Worm (Caenorhabditis elegans): ENCODE data around the gene C50E3.7.
A peak's percentile ranks its signal among the peaks of the same experiment; 100 is the strongest.

The C50E3.7 gene

ce11 chrV:7580378-7580777, 17.8 kb downstream of the C50E3.7 start, which contains the start of gene ets-6 (continued):
- TF ChIP-seq swsn-7 (tag; optimal IDR thresholded peaks at IDR 0.05) (peak; percentile 62), lir-3 (tag; optimal IDR thresholded peaks at IDR 0.05; ENCODE audit: poor library complexity) (no peak), dsc-1 (tag; optimal IDR thresholded peaks at IDR 0.05) (peak; percentile 44), unc-62 (GFP tag; optimal IDR thresholded peaks at IDR 0.05) (no peak), skn-1 (tag; optimal IDR thresholded peaks at IDR 0.05) (peak; percentile 25), aly-2 (tag; optimal IDR thresholded peaks at IDR 0.05) (no peak), alr-1 (tag; optimal IDR thresholded peaks at IDR 0.05; ENCODE audit: borderline replicate concordance) (no peak), tbx-2 (tag; optimal IDR thresholded peaks at IDR 0.05) (peak; percentile 54), efl-3 (GFP tag; optimal IDR thresholded peaks at IDR 0.05) (no peak), ceh-90 (tag; optimal IDR thresholded peaks at IDR 0.05) (no peak), mdl-1 (tag; optimal IDR thresholded peaks at IDR 0.05) (no peak), blmp-1 (tag; optimal IDR thresholded peaks at IDR 0.05) (peak; percentile 20), elt-3 (tag; optimal IDR thresholded peaks at IDR 0.05) (peak in 2 of 6 experiments; percentile 12 to 34), zag-1 (tag; optimal IDR thresholded peaks at IDR 0.05) (no peak), fkh-10 (GFP tag; optimal IDR thresholded peaks at IDR 0.05) (no peak), hlh-17 (GFP tag; optimal IDR thresholded peaks at IDR 0.05; ENCODE audit: borderline replicate concordance) (no peak), zip-4 (GFP tag; optimal IDR thresholded peaks at IDR 0.05) (no peak), pax-3 (tag; optimal IDR thresholded peaks at IDR 0.05) (no peak), sptf-1 (tag; optimal IDR thresholded peaks at IDR 0.05) (no peak), nhr-11 (tag; optimal IDR thresholded peaks at IDR 0.05) (no peak), fos-1 (tag; optimal IDR thresholded peaks at IDR 0.05) (peak; percentile 37), egl-27 (tag; optimal IDR thresholded peaks at IDR 0.05) (no peak), hpl-2 (GFP tag; optimal IDR thresholded peaks at IDR 0.05) (no peak), egl-13 (tag; optimal IDR thresholded peaks at IDR 0.05) (no peak), tlp-1 (tag; optimal IDR thresholded peaks at IDR 0.05) (no peak), unc-98 (GFP tag; IDR thresholded peaks at IDR 0.05) (no peak), vab-15 (tag; optimal IDR thresholded peaks at IDR 0.05) (no peak), ets-5 (GFP tag; IDR thresholded peaks at IDR 0.05) (no peak), nhr-76 (tag; optimal IDR thresholded peaks at IDR 0.05) (no peak), ama-1 (optimal IDR thresholded peaks at IDR 0.05) (no peak), nhr-237 (tag; optimal IDR thresholded peaks at IDR 0.05) (no peak)

ce11 chrV:7575563-7575962, 22.6 kb downstream of the C50E3.7 start, which contains the start of the genes snu-66 and ints-9:
Gene snu-66, minus strand, starts transcription at chrV:7575670.
Gene ints-9, plus strand, starts transcription at chrV:7575802.
- TF ChIP-seq zip-4 (GFP tag; optimal IDR thresholded peaks at IDR 0.05) (no peak), sptf-1 (tag; optimal IDR thresholded peaks at IDR 0.05) (no peak), pax-3 (tag; optimal IDR thresholded peaks at IDR 0.05) (no peak), mep-1 (tag; optimal IDR thresholded peaks at IDR 0.05) (peak; percentile 87), aly-2 (tag; optimal IDR thresholded peaks at IDR 0.05) (no peak), zag-1 (tag; optimal IDR thresholded peaks at IDR 0.05) (no peak), ceh-88 (GFP tag; IDR thresholded peaks at IDR 0.05) (no peak), tlp-1 (tag; optimal IDR thresholded peaks at IDR 0.05) (no peak), fos-1 (tag; optimal IDR thresholded peaks at IDR 0.05) (peak; percentile 34), F16B12.6 (tag; optimal IDR thresholded peaks at IDR 0.05) (peak; percentile 36), nhr-28 (tag; optimal IDR thresholded peaks at IDR 0.05) (no peak), snu-23 (GFP tag; optimal IDR thresholded peaks at IDR 0.05) (peak; percentile 84), lir-3 (tag; optimal IDR thresholded peaks at IDR 0.05; ENCODE audit: poor library complexity) (peak; percentile 18), ces-1 (GFP tag; optimal IDR thresholded peaks at IDR 0.05) (no peak), hlh-4 (tag; optimal IDR thresholded peaks at IDR 0.05) (no peak), nhr-77 (tag; optimal IDR thresholded peaks at IDR 0.05) (peak; percentile 10), swsn-7 (tag; optimal IDR thresholded peaks at IDR 0.05) (peak; percentile 80), ceh-8 (GFP tag; optimal IDR thresholded peaks at IDR 0.05) (peak; percentile 27), hpl-2 (GFP tag; optimal IDR thresholded peaks at IDR 0.05) (no peak), blmp-1 (tag; optimal IDR thresholded peaks at IDR 0.05) (peak; percentile 66), unc-86 (tag; optimal IDR thresholded peaks at IDR 0.05) (peak; percentile 53), nhr-71 (tag; optimal IDR thresholded peaks at IDR 0.05) (peak; percentile 84), nhr-84 (tag; optimal IDR thresholded peaks at IDR 0.05) (no peak), nhr-11 (tag; optimal IDR thresholded peaks at IDR 0.05) (no peak), nhr-237 (tag; optimal IDR thresholded peaks at IDR 0.05) (no peak), ztf-4 (tag; optimal IDR thresholded peaks at IDR 0.05) (no peak), dpl-1 (GFP tag; optimal IDR thresholded peaks at IDR 0.05) (peak; percentile 68 to 79 (median 79)), ceh-82 (tag; optimal IDR thresholded peaks at IDR 0.05) (peak; percentile 66 to 81 (median 67)), sup-37 (GFP tag; optimal IDR thresholded peaks at IDR 0.05) (no peak), xbp-1 (tag; optimal IDR thresholded peaks at IDR 0.05) (peak; percentile 72), elt-3 (tag; optimal IDR thresholded peaks at IDR 0.05) (peak in 2 of 6 experiments; percentile 23 to 35), tbx-2 (tag; optimal IDR thresholded peaks at IDR 0.05) (peak; percentile 72), lin-39 (tag; optimal IDR thresholded peaks at IDR 0.05) (peak; percentile 48), alr-1 (tag; optimal IDR thresholded peaks at IDR 0.05; ENCODE audit: borderline replicate concordance) (no peak), nhr-19 (GFP tag; conservative IDR thresholded peaks at IDR 0.05) (peak; percentile 70)
